Fruit fly (Drosophila melanogaster) whole organism, embryonic: Measurements from ENCODE around the gene nenya.
A peak's percentile ranks its signal among the peaks of the same experiment; 100 is the strongest.

Experiments used
- CG10565 ChIP-seq: fragments of 200-800 bp; sonication (Bioruptor generic); optimal IDR thresholded peaks from 3 replicates; lab custom pipeline; 2016; ENCODE audit warnings: missing biosample characterization, mild to moderate bottlenecking, missing genetic modification characterization
- CG6765 ChIP-seq: fragments of 200-800 bp; sonication (Bioruptor generic); optimal IDR thresholded peaks from 3 replicates; lab custom pipeline; 2017; ENCODE audit warnings: missing biosample characterization, mild to moderate bottlenecking, missing genetic modification characterization
- HLH3B ChIP-seq: fragments of 200-800 bp; sonication (Bioruptor generic); IDR thresholded peaks from 2 replicates; pipeline ENCODE4 v1.3.6; 2022; ENCODE audit warnings: missing biosample characterization, missing genetic modification characterization
- da ChIP-seq: fragments of 200-800 bp; sonication (Bioruptor generic); optimal IDR thresholded peaks from 2 replicates; lab custom pipeline; 2016; ENCODE audit warnings: missing biosample characterization, missing genetic modification characterization
- dysf ChIP-seq: fragments of 200-800 bp; sonication (Bioruptor generic); IDR thresholded peaks from 3 replicates; pipeline ENCODE4 v1.3.6; 2022; ENCODE audit warnings: missing biosample characterization, missing genetic modification characterization
- esg ChIP-seq: fragments of 200-800 bp; sonication (Bioruptor generic); conservative IDR thresholded peaks from 2 replicates; pipeline ENCODE4 v1.3.6; 2022; ENCODE audit warnings: missing biosample characterization, missing genetic modification characterization
- lbe ChIP-seq: fragments of 200-800 bp; sonication (Bioruptor generic); optimal IDR thresholded peaks from 2 replicates; lab custom pipeline; 2016; ENCODE audit warnings: missing biosample characterization, mild to moderate bottlenecking, missing genetic modification characterization

DNA sequence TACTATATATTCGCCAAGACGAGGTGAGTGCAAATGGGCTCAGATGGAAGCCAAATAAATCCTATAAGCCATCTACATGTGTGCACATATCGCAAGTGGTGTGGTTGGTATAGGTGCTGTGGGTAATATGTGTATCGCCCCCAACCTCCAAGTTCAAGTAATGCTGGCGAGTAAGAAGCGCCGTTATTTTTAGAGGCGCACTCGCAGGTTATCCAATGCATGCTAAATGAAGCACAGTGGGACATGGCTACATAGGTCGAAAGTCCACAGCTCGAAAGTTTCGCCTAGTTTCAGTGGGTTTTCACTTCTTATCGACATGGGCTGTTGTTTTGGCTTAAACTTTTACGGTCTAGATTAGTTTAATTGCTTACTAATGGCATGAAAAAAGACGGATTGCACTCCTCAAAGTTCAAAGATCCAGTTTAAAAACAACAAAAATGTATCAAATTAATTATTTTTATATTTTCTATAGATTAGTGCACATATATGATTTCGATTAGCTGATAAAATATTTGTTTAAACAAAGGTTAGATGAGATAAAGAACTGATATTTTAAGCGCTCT is 1.9 kb downstream of the nenya start:
- TF ChIP-seq CG10565 (no peak), lbe (GFP tag; lab: Kevin White, UChicago) (no peak), dysf (GFP tag; lab: Robert Waterston, UW) (0 out of 3 replicates have a peak, but pooled peaks have one; percentile 14), CG6765 (GFP tag; lab: Kevin White, UChicago) (no peak), da (GFP tag; lab: Kevin White, UChicago) (no peak), HLH3B (GFP tag; lab: Robert Waterston, UW) (no peak), esg (GFP tag; lab: Robert Waterston, UW) (no peak)
